Worm (Caenorhabditis elegans): ENCODE results near the gene hsp-90.

DNA sequence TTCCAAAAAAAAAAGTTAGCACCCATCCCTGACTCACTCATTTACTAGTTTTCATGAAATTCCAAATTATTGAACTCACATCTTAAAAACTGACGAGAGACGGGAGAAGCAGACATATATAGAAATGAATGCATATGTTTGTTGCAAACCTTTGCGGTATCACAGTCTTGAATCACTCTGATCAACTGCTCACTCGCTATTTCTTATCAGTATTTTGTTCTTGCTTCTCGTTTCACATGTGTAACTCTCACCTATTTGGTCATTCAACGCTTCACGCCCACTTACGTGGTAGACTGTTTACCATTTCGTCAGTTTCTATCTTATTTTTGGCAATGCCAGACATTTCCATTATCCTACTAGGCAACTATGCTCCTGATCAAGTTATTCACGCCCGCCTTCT, 43.9 kb upstream of the hsp-90 start, which contains the start of gene C54G10.1:
- TF ChIP-seq mab-5 (tag; optimal IDR thresholded peaks at IDR 0.05) (no peak), blmp-1 (tag; optimal IDR thresholded peaks at IDR 0.05) (no peak), elt-1 (tag; optimal IDR thresholded peaks at IDR 0.05; ENCODE audit: borderline replicate concordance, insufficient read depth) (no peak), nhr-76 (tag; optimal IDR thresholded peaks at IDR 0.05) (no peak), tbx-8 (GFP tag; optimal IDR thresholded peaks at IDR 0.05) (no peak), ztf-11 (tag; optimal IDR thresholded peaks at IDR 0.05) (no peak), nhr-237 (tag; optimal IDR thresholded peaks at IDR 0.05) (no peak), hlh-1 (tag; optimal IDR thresholded peaks at IDR 0.05) (no peak), pha-4 (tag; optimal IDR thresholded peaks at IDR 0.05) (no peak), sptf-1 (tag; optimal IDR thresholded peaks at IDR 0.05) (no peak), snpc-4 (tag; optimal IDR thresholded peaks at IDR 0.05) (no peak)

Measured in whole organism, mixed stage, embryonic.